Fruit fly (Drosophila melanogaster) whole organism, embryonic: ENCODE measurements around the gene SelT.
A peak's percentile ranks its signal among the peaks of the same experiment; 100 is the strongest.

Experiments used
- CG10654 ChIP-seq: fragments of 200-800 bp; sonication (Bioruptor generic); optimal IDR thresholded peaks from 2 replicates; lab custom pipeline; 2016; ENCODE audit warnings: missing biosample characterization, missing genetic modification characterization
- CG12659 ChIP-seq: fragments of 200-800 bp; sonication (Bioruptor generic); optimal IDR thresholded peaks from 3 replicates; lab custom pipeline; 2017; ENCODE audit warnings: mild to moderate bottlenecking, missing biosample characterization, missing genetic modification reagents, missing genetic modification characterization
- CG13624 ChIP-seq: fragments of 200-800 bp; sonication (Bioruptor generic); optimal IDR thresholded peaks from 2 replicates; lab custom pipeline; 2016; ENCODE audit warnings: missing biosample characterization, missing genetic modification characterization
- CG14014 ChIP-seq: fragments of 200-800 bp; sonication (Bioruptor generic); IDR thresholded peaks from 2 replicates; pipeline ENCODE4 v1.3.6; 2022; ENCODE audit warnings: missing biosample characterization, missing genetic modification characterization
- CG14667 ChIP-seq: fragments of 200-800 bp; sonication (Bioruptor generic); IDR thresholded peaks from 2 replicates; pipeline ENCODE4 v1.3.6; 2022; ENCODE audit warnings: missing biosample characterization, missing genetic modification characterization
- CG17186 ChIP-seq: fragments of 200-800 bp; sonication (Bioruptor generic); optimal IDR thresholded peaks from 3 replicates; lab custom pipeline; 2017; ENCODE audit warnings: missing biosample characterization, missing genetic modification reagents, missing genetic modification characterization
- CG17568 ChIP-seq: fragments of 200-800 bp; sonication (Bioruptor generic); optimal IDR thresholded peaks from 2 replicates; lab custom pipeline; 2018; ENCODE audit warnings: missing biosample characterization, mild to moderate bottlenecking, missing genetic modification characterization, moderate library complexity
- CG17829 ChIP-seq: fragments of 200-800 bp; optimal IDR thresholded peaks from 2 replicates; lab custom pipeline; 2019; ENCODE audit warnings: missing biosample characterization, mild to moderate bottlenecking, missing genetic modification characterization, moderate library complexity
- CG18599 ChIP-seq: fragments of 200-800 bp; sonication (Bioruptor generic); optimal IDR thresholded peaks from 3 replicates; lab custom pipeline; 2017; ENCODE audit warnings: missing biosample characterization, missing genetic modification characterization, mild to moderate bottlenecking, moderate library complexity, missing genetic modification reagents
- CG18619 ChIP-seq: fragments of 200-800 bp; sonication (Bioruptor generic); optimal IDR thresholded peaks from 3 replicates; lab custom pipeline; 2017; ENCODE audit warnings: missing biosample characterization, mild to moderate bottlenecking, missing genetic modification characterization
- CG2129 ChIP-seq: fragments of 200-800 bp; sonication (Bioruptor generic); IDR thresholded peaks from 2 replicates; pipeline ENCODE4 v1.3.6; 2022; ENCODE audit warnings: missing biosample characterization, missing genetic modification characterization; ENCODE audit not compliant: partially characterized antibody
- CG2202 ChIP-seq: fragments of 200-800 bp; sonication (Bioruptor generic); optimal IDR thresholded peaks from 2 replicates; lab custom pipeline; 2018; ENCODE audit warnings: missing biosample characterization, mild to moderate bottlenecking, missing genetic modification characterization
- CG30020 ChIP-seq: fragments of 200-800 bp; optimal IDR thresholded peaks from 2 replicates; lab custom pipeline; 2019; ENCODE audit warnings: missing biosample characterization, mild to moderate bottlenecking, missing genetic modification characterization, moderate library complexity
- CG30403 ChIP-seq: fragments of 200-800 bp; sonication (Bioruptor generic); optimal IDR thresholded peaks from 3 replicates; lab custom pipeline; 2016; ENCODE audit warnings: missing biosample characterization, missing genetic modification characterization
- CG30431 ChIP-seq: fragments of 200-800 bp; sonication (Bioruptor generic); optimal IDR thresholded peaks from 2 replicates; lab custom pipeline; 2017; ENCODE audit warnings: missing biosample characterization, missing genetic modification characterization
- CG34224 ChIP-seq: fragments of 200-800 bp; sonication (Bioruptor generic); IDR thresholded peaks from 3 replicates; pipeline ENCODE4 v1.3.6; 2022; ENCODE audit warnings: missing biosample characterization, missing genetic modification characterization; ENCODE audit not compliant: partially characterized antibody
- CG4707 ChIP-seq: fragments of 200-800 bp; sonication (Bioruptor generic); optimal IDR thresholded peaks from 2 replicates; lab custom pipeline; 2018; ENCODE audit warnings: missing biosample characterization, mild to moderate bottlenecking, missing genetic modification characterization, moderate library complexity
- CG7745 ChIP-seq: fragments of 200-800 bp; sonication (Bioruptor generic); optimal IDR thresholded peaks from 2 replicates; lab custom pipeline; 2018; ENCODE audit warnings: missing biosample characterization, mild to moderate bottlenecking, missing genetic modification characterization, moderate library complexity
- CG8388 ChIP-seq: fragments of 200-800 bp; sonication (Bioruptor generic); optimal IDR thresholded peaks from 2 replicates; lab custom pipeline; 2019; ENCODE audit warnings: missing biosample characterization, mild to moderate bottlenecking, missing genetic modification characterization, moderate library complexity
- CG9932 ChIP-seq: fragments of 200-800 bp; sonication (Bioruptor generic); IDR thresholded peaks from 2 replicates; pipeline ENCODE4 v1.3.6; 2022; ENCODE audit warnings: missing biosample characterization, missing genetic modification characterization
- CrebB ChIP-seq: fragments of 200-800 bp; sonication (Bioruptor generic); optimal IDR thresholded peaks from 3 replicates; lab custom pipeline; 2018; ENCODE audit warnings: missing biosample characterization, mild to moderate bottlenecking, missing genetic modification characterization
- Deaf1 ChIP-seq: fragments of 200-800 bp; optimal IDR thresholded peaks from 3 replicates; lab custom pipeline; 2019; ENCODE audit warnings: missing biosample characterization, mild to moderate bottlenecking, missing genetic modification characterization, moderate library complexity
- Doc2 ChIP-seq: fragments of 200-800 bp; sonication (Bioruptor generic); IDR thresholded peaks from 2 replicates; pipeline ENCODE4 v1.3.6; 2022; ENCODE audit warnings: missing biosample characterization, missing genetic modification characterization
- Fer2 ChIP-seq: fragments of 200-800 bp; sonication (Bioruptor generic); optimal IDR thresholded peaks from 2 replicates; lab custom pipeline; 2018; ENCODE audit warnings: missing biosample characterization, mild to moderate bottlenecking, missing genetic modification characterization, moderate library complexity
- Rfx ChIP-seq: fragments of 200-800 bp; sonication (Bioruptor generic); IDR thresholded peaks from 2 replicates; pipeline ENCODE4 v1.3.6; 2022; ENCODE audit warnings: missing biosample characterization, missing genetic modification characterization
- Sox102F ChIP-seq: fragments of 200-800 bp; sonication (Bioruptor generic); optimal IDR thresholded peaks from 2 replicates; lab custom pipeline; 2018; ENCODE audit warnings: missing biosample characterization, mild to moderate bottlenecking, missing genetic modification characterization, moderate library complexity
- Sry-β ChIP-seq: fragments of 200-800 bp; sonication (Bioruptor generic); optimal IDR thresholded peaks from 2 replicates; lab custom pipeline; 2018; ENCODE audit warnings: missing biosample characterization, mild to moderate bottlenecking, missing genetic modification characterization, moderate library complexity
- al ChIP-seq: fragments of 200-800 bp; sonication (Bioruptor generic); IDR thresholded peaks from 2 replicates; pipeline ENCODE4 v1.3.6; 2022; ENCODE audit warnings: missing biosample characterization, missing genetic modification characterization
- amos ChIP-seq: fragments of 200-800 bp; sonication (Bioruptor generic); IDR thresholded peaks from 2 replicates; pipeline ENCODE4 v1.3.6; 2022; ENCODE audit warnings: missing biosample characterization, missing genetic modification characterization; ENCODE audit not compliant: partially characterized antibody
- bbx ChIP-seq: fragments of 200-800 bp; sonication (Bioruptor generic); IDR thresholded peaks from 2 replicates; pipeline ENCODE4 v1.3.6; 2022; ENCODE audit warnings: missing biosample characterization, missing genetic modification characterization; ENCODE audit not compliant: partially characterized antibody
- cato ChIP-seq: fragments of 200-800 bp; sonication (Bioruptor generic); optimal IDR thresholded peaks from 2 replicates; lab custom pipeline; 2016; ENCODE audit warnings: missing biosample characterization, missing genetic modification characterization, borderline replicate concordance
- chif ChIP-seq, 2 experiments: fragments of 200-800 bp; sonication (Bioruptor generic); optimal IDR thresholded peaks; 3 replicates each; lab custom pipeline; 2016; ENCODE audit warnings: missing biosample characterization in 2 of 2, missing genetic modification characterization in 2 of 2
- ci ChIP-seq: fragments of 200-800 bp; sonication (Bioruptor generic); IDR thresholded peaks from 3 replicates; pipeline ENCODE4 v1.3.6; 2022; ENCODE audit warnings: missing biosample characterization, missing genetic modification characterization
- croc ChIP-seq: fragments of 200-800 bp; sonication (Bioruptor generic); conservative IDR thresholded peaks from 3 replicates; pipeline ENCODE4 v1.3.6; 2022; ENCODE audit warnings: missing biosample characterization, missing genetic modification characterization
- exex ChIP-seq: fragments of 200-800 bp; sonication (Bioruptor generic); optimal IDR thresholded peaks from 4 replicates; lab custom pipeline; 2018; ENCODE audit warnings: missing biosample characterization, mild to moderate bottlenecking, missing genetic modification characterization, moderate library complexity
- gro ChIP-seq: fragments of 200-800 bp; sonication (Bioruptor generic); optimal IDR thresholded peaks from 2 replicates; lab custom pipeline; 2016; ENCODE audit warnings: missing biosample characterization, missing genetic modification characterization
- hkb ChIP-seq, 2 experiments: fragments of 200-800 bp in 1 of 2; fragments of >200 bp in 1 of 2; sonication (Bioruptor generic) in 1 of 2; IDR thresholded peaks in 1 of 2; optimal IDR thresholded peaks in 1 of 2; 2 replicates each; pipeline versions ENCODE4 v1.3.6 to Lab custom; 2017 to 2022; ENCODE audit warnings: missing biosample characterization in 1 of 2, missing genetic modification characterization in 1 of 2
- jumu ChIP-seq: fragments of 200-800 bp; sonication (Bioruptor generic); optimal IDR thresholded peaks from 3 replicates; lab custom pipeline; 2016; ENCODE audit warnings: missing biosample characterization, missing genetic modification characterization
- ken ChIP-seq: fragments of 200-800 bp; sonication (Bioruptor generic); IDR thresholded peaks from 3 replicates; pipeline ENCODE4 v1.3.6; 2022; ENCODE audit warnings: missing biosample characterization, missing genetic modification characterization
- kni ChIP-seq: fragments of 200-800 bp; sonication (Bioruptor generic); optimal IDR thresholded peaks from 3 replicates; lab custom pipeline; 2017; ENCODE audit warnings: mild to moderate bottlenecking, missing biosample characterization, missing genetic modification reagents, missing genetic modification characterization
- luna ChIP-seq: fragments of 200-800 bp; sonication (Bioruptor generic); optimal IDR thresholded peaks from 2 replicates; lab custom pipeline; 2016; ENCODE audit warnings: missing biosample characterization, missing genetic modification characterization
- otp ChIP-seq: fragments of 200-800 bp; sonication (Bioruptor generic); IDR thresholded peaks from 3 replicates; pipeline ENCODE4, ENCODE4 v1.3.6; 2022; ENCODE audit warnings: missing biosample characterization, missing genetic modification characterization
- pan ChIP-seq, 4 experiments: fragments of >200 bp in 3 of 4; fragments of 200-800 bp in 1 of 4; sonication (Bioruptor generic) in 1 of 4; optimal IDR thresholded peaks in 3 of 4; IDR thresholded peaks in 1 of 4; 2 replicates each; pipeline versions ENCODE4 v1.3.6 to Lab custom; 2017 to 2022; ENCODE audit warnings: missing biosample characterization in 2 of 4, missing genetic modification characterization in 2 of 4, mixed read lengths in 1 of 4
- salm ChIP-seq: fragments of 200-800 bp; sonication (Bioruptor generic); optimal IDR thresholded peaks from 2 replicates; lab custom pipeline; 2018; ENCODE audit warnings: missing biosample characterization, mild to moderate bottlenecking, missing genetic modification characterization
- sisA ChIP-seq: fragments of 200-800 bp; sonication (Bioruptor generic); IDR thresholded peaks from 2 replicates; pipeline ENCODE4 v1.3.6; 2022; ENCODE audit warnings: missing biosample characterization, missing genetic modification characterization
- so ChIP-seq: fragments of 200-800 bp; sonication (Bioruptor generic); IDR thresholded peaks from 3 replicates; pipeline ENCODE4 v1.3.6; 2022; ENCODE audit warnings: missing biosample characterization, missing genetic modification characterization
- toy ChIP-seq: fragments of 200-800 bp; sonication (Bioruptor generic); IDR thresholded peaks from 2 replicates; pipeline ENCODE4 v1.3.6; 2022; ENCODE audit warnings: missing biosample characterization, missing genetic modification characterization
- tx ChIP-seq: fragments of 200-800 bp; sonication (Bioruptor generic); optimal IDR thresholded peaks from 2 replicates; lab custom pipeline; 2016; ENCODE audit warnings: missing biosample characterization, missing genetic modification characterization

SelT gene

DNA sequence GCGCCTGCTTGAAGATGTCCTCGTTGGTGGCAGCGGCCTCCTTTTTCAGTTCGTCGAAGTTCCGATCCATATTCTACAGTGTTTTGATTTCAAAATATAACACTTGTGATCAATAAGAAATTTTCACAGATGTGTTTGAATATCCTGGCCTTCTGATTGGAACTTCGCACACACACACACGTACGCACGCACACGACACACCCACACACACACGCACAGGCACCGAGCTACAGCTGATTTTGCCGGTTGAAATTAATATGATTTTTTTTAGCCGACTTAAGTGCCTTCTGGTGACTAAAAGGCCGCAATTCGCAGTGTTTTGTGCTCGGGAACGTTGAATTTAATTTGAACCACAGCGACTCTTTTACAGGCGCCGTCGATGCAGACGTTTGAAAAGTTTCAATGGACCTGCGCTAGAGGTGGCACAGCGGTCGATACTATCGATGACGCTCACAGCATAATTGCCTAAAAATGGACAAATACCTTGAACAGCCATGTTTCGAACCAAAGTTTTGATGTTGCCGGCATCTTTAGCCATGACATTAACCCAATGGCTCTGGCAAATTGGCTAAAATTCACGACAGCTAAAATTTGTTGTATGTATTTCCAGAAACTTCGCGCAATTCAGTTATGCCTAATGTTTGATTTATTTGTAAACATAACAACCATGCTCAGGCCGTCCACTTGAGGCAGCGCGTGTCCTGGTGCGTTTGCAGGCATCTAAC is 1.3 kb upstream of the SelT start, which contains the start of gene Rtnl1 (continued):
- TF ChIP-seq so (GFP tag; lab: Robert Waterston, UW) (no peak), tx (GFP tag; lab: Kevin White, UChicago) (peak; percentile 11), CG30403 (GFP tag; lab: Kevin White, UChicago) (peak; percentile 35), otp (GFP tag; lab: Robert Waterston, UW) (no peak), CG2202 (tag; lab: Kevin White, UChicago) (no peak), Sox102F (GFP tag; lab: Kevin White, UChicago) (no peak), Fer2 (tag; lab: Kevin White, UChicago) (no peak), salm (tag; lab: Kevin White, UChicago) (peak; percentile 9), al (GFP tag; lab: Robert Waterston, UW) (peak; percentile 37; the same call in 1 of the 2 replicates), CG34224 (GFP tag; lab: Robert Waterston, UW) (peak; percentile 90), luna (GFP tag; lab: Kevin White, UChicago) (peak; percentile 45), ken (GFP tag; lab: Robert Waterston, UW) (no peak), CG4707 (GFP tag; lab: Kevin White, UChicago) (no peak), bbx (peak; percentile 90), exex (tag; lab: Kevin White, UChicago) (no peak), CG13624 (peak; percentile 71), jumu (GFP tag; lab: Kevin White, UChicago) (peak; percentile 72), Sry-β (GFP tag; lab: Kevin White, UChicago) (peak; percentile 81), ci (GFP tag; lab: Robert Waterston, UW) (peak; percentile 57; the same call in 2 of the 3 replicates), cato (GFP tag; lab: Kevin White, UChicago) (no peak), CG12659 (peak; percentile 88), amos (GFP tag; lab: Robert Waterston, UW) (peak; percentile 96), CG8388 (no peak), CG17568 (GFP tag; lab: Kevin White, UChicago) (no peak), sisA (GFP tag; lab: Robert Waterston, UW) (no peak; the same call in 1 of the 2 replicates), kni (GFP tag; lab: Kevin White, UChicago) (no peak), CG10654 (GFP tag; lab: Kevin White, UChicago) (no peak), CG30431 (GFP tag; lab: Kevin White, UChicago) (no peak), CG18599 (GFP tag; lab: Kevin White, UChicago) (peak; percentile 30), Deaf1 (tag; lab: Kevin White, UChicago) (peak; percentile 29), CG2129 (GFP tag; lab: Robert Waterston, UW) (peak; percentile 80), toy (GFP tag; lab: Robert Waterston, UW) (no peak), CG17186 (GFP tag; lab: Kevin White, UChicago) (peak; percentile 59), gro (GFP tag; lab: Kevin White, UChicago) (peak; percentile 84), chif (GFP tag; optimal IDR thresholded peaks at IDR 0.05; lab: Kevin White, UChicago) (peak in 1 of 2 experiments; percentile 35), CrebB (tag; lab: Kevin White, UChicago) (peak; percentile 17), CG18619 (no peak), Doc2 (GFP tag; lab: Robert Waterston, UW) (no peak), CG14014 (GFP tag; lab: Robert Waterston, UW) (no peak), CG7745 (no peak), CG17829 (tag; lab: Kevin White, UChicago) (peak; percentile 68), CG30020 (tag; lab: Kevin White, UChicago) (peak; percentile 22), croc (GFP tag; lab: Robert Waterston, UW) (no peak), hkb (optimal IDR thresholded peaks at IDR 0.05; lab: Kevin White, UChicago) (peak; percentile 94), hkb (GFP tag; IDR thresholded peaks at IDR 0.05; lab: Robert Waterston, UW) (no peak; the same call in 1 of the 2 replicates), Rfx (peak; percentile 50; the same call in 1 of the 2 replicates), CG14667 (GFP tag; lab: Robert Waterston, UW) (no peak), pan (optimal IDR thresholded peaks at IDR 0.05; lab: Kevin White, UChicago) (no peak), pan (GFP tag; optimal IDR thresholded peaks at IDR 0.05 in 1 of 2, IDR thresholded peaks at IDR 0.05 in 1 of 2) (peak in 1 of 2 experiments; percentile 88), CG9932 (GFP tag; lab: Robert Waterston, UW) (peak; percentile 75)
